Worm (Caenorhabditis elegans) whole organism, early embryonic: Measurements from ENCODE around the gene aps-1.

Experiments
- F13C5.2 ChIP-seq: sonication (generic microtip); optimal IDR thresholded peaks from 2 replicates; lab custom pipeline; 2017; ENCODE audit warnings: mild to moderate bottlenecking, missing genetic modification characterization, inconsistent platforms, missing compliant biosample characterization
- scrt-1 ChIP-seq: fragments of 200-800 bp; sonication (Bioruptor generic); IDR thresholded peaks from 2 replicates; pipeline ENCODE4 v1.3.6; 2022; ENCODE audit warnings: missing genetic modification characterization, missing compliant biosample characterization

- TF ChIP-seq scrt-1 (GFP tag; lab: Robert Waterston, UW) = no peak
- TF ChIP-seq F13C5.2 (tag; lab: Kevin White, UChicago) = no peak
Observed at ce11 chrV:6036547-6036946, 18.8 kb downstream of the aps-1 start.
